Fruit fly (Drosophila melanogaster) whole organism, embryonic: ENCODE results near the gene CG42716.

Experiments used
- Atf-2 ChIP-seq: fragments of 200-800 bp; sonication (Bioruptor generic); optimal IDR thresholded peaks from 2 replicates; lab custom pipeline; 2016; ENCODE audit warnings: missing biosample characterization, missing genetic modification characterization
- Bgb ChIP-seq: fragments of 200-800 bp; sonication (Bioruptor generic); IDR thresholded peaks from 2 replicates; pipeline ENCODE4 v1.3.6; 2022; ENCODE audit warnings: missing biosample characterization, missing genetic modification characterization; ENCODE audit not compliant: partially characterized antibody
- Blimp-1 ChIP-seq: fragments of 200-800 bp; sonication (Bioruptor generic); optimal IDR thresholded peaks from 3 replicates; lab custom pipeline; 2018; ENCODE audit warnings: missing biosample characterization, missing genetic modification characterization, mild to moderate bottlenecking, moderate library complexity, missing genetic modification reagents
- CG10366 ChIP-seq: fragments of 200-800 bp; sonication (Bioruptor generic); IDR thresholded peaks from 2 replicates; pipeline ENCODE4 v1.3.6; 2022; ENCODE audit warnings: missing biosample characterization, missing genetic modification characterization
- CG10654 ChIP-seq: fragments of 200-800 bp; sonication (Bioruptor generic); optimal IDR thresholded peaks from 2 replicates; lab custom pipeline; 2016; ENCODE audit warnings: missing biosample characterization, missing genetic modification characterization
- CG13296 ChIP-seq: fragments of 200-800 bp; sonication (Bioruptor generic); optimal IDR thresholded peaks from 3 replicates; lab custom pipeline; 2018; ENCODE audit warnings: missing biosample characterization, mild to moderate bottlenecking, missing genetic modification characterization
- CG13424 ChIP-seq: fragments of 200-800 bp; sonication (Bioruptor generic); optimal IDR thresholded peaks from 2 replicates; lab custom pipeline; 2019; ENCODE audit warnings: missing biosample characterization, mild to moderate bottlenecking, missing genetic modification characterization, moderate library complexity
- CG13894 ChIP-seq: fragments of 200-800 bp; sonication (Bioruptor generic); optimal IDR thresholded peaks from 3 replicates; lab custom pipeline; 2018; ENCODE audit warnings: missing biosample characterization, mild to moderate bottlenecking, missing genetic modification characterization, moderate library complexity
- CG14050 ChIP-seq: fragments of 200-800 bp; sonication (Bioruptor generic); IDR thresholded peaks from 3 replicates; pipeline ENCODE4 v1.3.6; 2022; ENCODE audit warnings: missing biosample characterization, missing genetic modification characterization
- CG14710 ChIP-seq: fragments of 200-800 bp; sonication (Bioruptor generic); optimal IDR thresholded peaks from 3 replicates; lab custom pipeline; 2019; ENCODE audit warnings: missing biosample characterization, mild to moderate bottlenecking, missing genetic modification characterization, moderate library complexity
- CG14860 ChIP-seq: fragments of 200-800 bp; sonication (Bioruptor generic); IDR thresholded peaks from 3 replicates; pipeline ENCODE4 v1.3.6; 2022; ENCODE audit warnings: missing biosample characterization, missing genetic modification characterization; ENCODE audit not compliant: partially characterized antibody
- CG17385 ChIP-seq: fragments of 200-800 bp; sonication (Bioruptor generic); optimal IDR thresholded peaks from 3 replicates; lab custom pipeline; 2018; ENCODE audit warnings: missing biosample characterization, mild to moderate bottlenecking, missing genetic modification characterization
- CG18262 ChIP-seq: fragments of 200-800 bp; optimal IDR thresholded peaks from 3 replicates; lab custom pipeline; 2019; ENCODE audit warnings: missing biosample characterization, mild to moderate bottlenecking, missing genetic modification characterization, moderate library complexity
- CG18476 ChIP-seq: fragments of 200-800 bp; sonication (Bioruptor generic); optimal IDR thresholded peaks from 2 replicates; lab custom pipeline; 2016; ENCODE audit warnings: missing biosample characterization, mild to moderate bottlenecking, missing genetic modification characterization
- CG18599 ChIP-seq: fragments of 200-800 bp; sonication (Bioruptor generic); optimal IDR thresholded peaks from 3 replicates; lab custom pipeline; 2017; ENCODE audit warnings: missing biosample characterization, missing genetic modification characterization, mild to moderate bottlenecking, moderate library complexity, missing genetic modification reagents
- CG18764 ChIP-seq: fragments of 200-800 bp; sonication (Bioruptor generic); optimal IDR thresholded peaks from 3 replicates; lab custom pipeline; 2016; ENCODE audit warnings: missing biosample characterization, missing genetic modification characterization
- CG2678 ChIP-seq: fragments of 200-800 bp; sonication (Bioruptor generic); optimal IDR thresholded peaks from 3 replicates; lab custom pipeline; 2019; ENCODE audit warnings: missing biosample characterization, mild to moderate bottlenecking, missing genetic modification characterization, moderate library complexity
- CG4617 ChIP-seq: fragments of 200-800 bp; sonication (Bioruptor generic); optimal IDR thresholded peaks from 3 replicates; lab custom pipeline; 2016; ENCODE audit warnings: missing biosample characterization, missing genetic modification characterization, borderline replicate concordance
- CG6683 ChIP-seq: fragments of 200-800 bp; sonication (Bioruptor generic); optimal IDR thresholded peaks from 2 replicates; lab custom pipeline; 2017; ENCODE audit warnings: missing biosample characterization, mild to moderate bottlenecking, missing genetic modification characterization, missing genetic modification reagents
- CG6765 ChIP-seq: fragments of 200-800 bp; sonication (Bioruptor generic); optimal IDR thresholded peaks from 3 replicates; lab custom pipeline; 2017; ENCODE audit warnings: missing biosample characterization, mild to moderate bottlenecking, missing genetic modification characterization
- CG7987 ChIP-seq: fragments of 200-800 bp; sonication (Bioruptor generic); optimal IDR thresholded peaks from 2 replicates; lab custom pipeline; 2018; ENCODE audit warnings: missing biosample characterization, mild to moderate bottlenecking, missing genetic modification characterization, moderate library complexity
- CG8359 ChIP-seq: fragments of 200-800 bp; sonication (Bioruptor generic); optimal IDR thresholded peaks from 2 replicates; lab custom pipeline; 2017; ENCODE audit warnings: missing biosample characterization, mild to moderate bottlenecking, missing genetic modification characterization, borderline replicate concordance
- CG8388 ChIP-seq: fragments of 200-800 bp; sonication (Bioruptor generic); optimal IDR thresholded peaks from 2 replicates; lab custom pipeline; 2019; ENCODE audit warnings: missing biosample characterization, mild to moderate bottlenecking, missing genetic modification characterization, moderate library complexity
- CG9797 ChIP-seq: fragments of 200-800 bp; sonication (Bioruptor generic); optimal IDR thresholded peaks from 3 replicates; lab custom pipeline; 2018; ENCODE audit warnings: missing biosample characterization, mild to moderate bottlenecking, missing genetic modification characterization
- Elba2 ChIP-seq: fragments of 200-800 bp; sonication (Bioruptor generic); optimal IDR thresholded peaks from 3 replicates; lab custom pipeline; 2016; ENCODE audit warnings: missing biosample characterization, missing genetic modification characterization
- Fer3 ChIP-seq: fragments of 200-800 bp; sonication (Bioruptor generic); optimal IDR thresholded peaks from 2 replicates; lab custom pipeline; 2018; ENCODE audit warnings: missing biosample characterization, mild to moderate bottlenecking, missing genetic modification characterization, moderate library complexity
- Gsc ChIP-seq: fragments of 200-800 bp; sonication (Bioruptor generic); IDR thresholded peaks from 2 replicates; pipeline ENCODE4 v1.3.6; 2022; ENCODE audit warnings: missing biosample characterization, missing genetic modification characterization
- Max ChIP-seq: fragments of 200-800 bp; sonication (Bioruptor generic); optimal IDR thresholded peaks from 2 replicates; lab custom pipeline; 2016; ENCODE audit warnings: missing biosample characterization, mild to moderate bottlenecking, missing genetic modification characterization
- Neu2 ChIP-seq: fragments of 200-800 bp; sonication (Bioruptor generic); optimal IDR thresholded peaks from 3 replicates; lab custom pipeline; 2016; ENCODE audit warnings: missing biosample characterization, missing genetic modification characterization, borderline replicate concordance
- Nf-YB ChIP-seq: fragments of 200-800 bp; sonication (Bioruptor generic); optimal IDR thresholded peaks from 3 replicates; lab custom pipeline; 2019; ENCODE audit warnings: missing biosample characterization, mild to moderate bottlenecking, missing genetic modification characterization, moderate library complexity
- amos ChIP-seq: fragments of 200-800 bp; sonication (Bioruptor generic); IDR thresholded peaks from 2 replicates; pipeline ENCODE4 v1.3.6; 2022; ENCODE audit warnings: missing biosample characterization, missing genetic modification characterization; ENCODE audit not compliant: partially characterized antibody
- caup ChIP-seq: fragments of 200-800 bp; sonication (Bioruptor generic); optimal IDR thresholded peaks from 3 replicates; lab custom pipeline; 2017; ENCODE audit warnings: missing biosample characterization, mild to moderate bottlenecking, missing genetic modification characterization, moderate library complexity; ENCODE audit not compliant: severe bottlenecking
- ci ChIP-seq: fragments of 200-800 bp; sonication (Bioruptor generic); IDR thresholded peaks from 3 replicates; pipeline ENCODE4 v1.3.6; 2022; ENCODE audit warnings: missing biosample characterization, missing genetic modification characterization
- danr ChIP-seq: fragments of 200-800 bp; sonication (Bioruptor generic); IDR thresholded peaks from 2 replicates; pipeline ENCODE4 v1.3.6; 2022; ENCODE audit warnings: missing biosample characterization, missing genetic modification characterization
- ftz-f1 ChIP-seq: fragments of 200-800 bp; sonication (Bioruptor generic); optimal IDR thresholded peaks from 2 replicates; lab custom pipeline; 2016; ENCODE audit warnings: missing biosample characterization, missing genetic modification characterization
- grau ChIP-seq: fragments of 200-800 bp; optimal IDR thresholded peaks from 3 replicates; lab custom pipeline; 2019; ENCODE audit warnings: missing biosample characterization, mild to moderate bottlenecking, missing genetic modification characterization, moderate library complexity
- grn ChIP-seq: fragments of 200-800 bp; sonication (Bioruptor generic); optimal IDR thresholded peaks from 3 replicates; lab custom pipeline; 2017; ENCODE audit warnings: missing biosample characterization, missing genetic modification characterization
- gsb-n ChIP-seq: fragments of 200-800 bp; sonication (Bioruptor generic); optimal IDR thresholded peaks from 3 replicates; lab custom pipeline; 2018; ENCODE audit warnings: missing biosample characterization, mild to moderate bottlenecking, missing genetic modification characterization
- inv ChIP-seq: fragments of 200-800 bp; sonication (Bioruptor generic); IDR thresholded peaks from 2 replicates; pipeline ENCODE4 v1.3.6; 2022; ENCODE audit warnings: missing biosample characterization, missing genetic modification characterization; ENCODE audit not compliant: partially characterized antibody
- lilli ChIP-seq: fragments of 200-800 bp; sonication (Bioruptor generic); optimal IDR thresholded peaks from 3 replicates; lab custom pipeline; 2016; ENCODE audit warnings: missing biosample characterization, missing genetic modification characterization
- lola ChIP-seq, 3 experiments: fragments of >200 bp in 2 of 3; fragments of 200-800 bp in 1 of 3; sonication (Bioruptor generic) in 1 of 3; optimal IDR thresholded peaks; 2 replicates each; lab custom pipeline; 2017 to 2019; ENCODE audit warnings: missing biosample characterization in 3 of 3, missing genetic modification characterization in 3 of 3, mild to moderate bottlenecking in 1 of 3, moderate library complexity in 1 of 3
- p53 ChIP-seq: fragments of 200-800 bp; sonication (Bioruptor generic); optimal IDR thresholded peaks from 2 replicates; lab custom pipeline; 2016; ENCODE audit warnings: missing biosample characterization, missing genetic modification characterization
- sc ChIP-seq, 3 experiments: fragments of >200 bp in 2 of 3; fragments of 200-800 bp in 1 of 3; sonication (Bioruptor generic) in 1 of 3; optimal IDR thresholded peaks; 2 replicates in 2 of 3; 3 replicates in 1 of 3; lab custom pipeline; 2017; ENCODE audit warnings: mild to moderate bottlenecking in 1 of 3, missing biosample characterization in 1 of 3, missing genetic modification characterization in 1 of 3, missing genetic modification reagents in 1 of 3
- sd ChIP-seq: fragments of 200-800 bp; sonication (Bioruptor generic); optimal IDR thresholded peaks from 3 replicates; lab custom pipeline; 2018; ENCODE audit warnings: missing biosample characterization, mild to moderate bottlenecking, missing genetic modification characterization, moderate library complexity
- shn ChIP-seq: fragments of 200-800 bp; sonication (Bioruptor generic); optimal IDR thresholded peaks from 3 replicates; lab custom pipeline; 2016; ENCODE audit warnings: missing biosample characterization, missing genetic modification characterization
- tio ChIP-seq: fragments of 200-800 bp; sonication (Bioruptor generic); optimal IDR thresholded peaks from 2 replicates; lab custom pipeline; 2017; ENCODE audit warnings: missing biosample characterization, missing genetic modification characterization, inconsistent platforms
- wdn ChIP-seq: fragments of 200-800 bp; sonication (Bioruptor generic); IDR thresholded peaks from 2 replicates; pipeline ENCODE4 v1.3.6; 2022; ENCODE audit warnings: missing biosample characterization, missing genetic modification characterization

CG42716 gene

DNA sequence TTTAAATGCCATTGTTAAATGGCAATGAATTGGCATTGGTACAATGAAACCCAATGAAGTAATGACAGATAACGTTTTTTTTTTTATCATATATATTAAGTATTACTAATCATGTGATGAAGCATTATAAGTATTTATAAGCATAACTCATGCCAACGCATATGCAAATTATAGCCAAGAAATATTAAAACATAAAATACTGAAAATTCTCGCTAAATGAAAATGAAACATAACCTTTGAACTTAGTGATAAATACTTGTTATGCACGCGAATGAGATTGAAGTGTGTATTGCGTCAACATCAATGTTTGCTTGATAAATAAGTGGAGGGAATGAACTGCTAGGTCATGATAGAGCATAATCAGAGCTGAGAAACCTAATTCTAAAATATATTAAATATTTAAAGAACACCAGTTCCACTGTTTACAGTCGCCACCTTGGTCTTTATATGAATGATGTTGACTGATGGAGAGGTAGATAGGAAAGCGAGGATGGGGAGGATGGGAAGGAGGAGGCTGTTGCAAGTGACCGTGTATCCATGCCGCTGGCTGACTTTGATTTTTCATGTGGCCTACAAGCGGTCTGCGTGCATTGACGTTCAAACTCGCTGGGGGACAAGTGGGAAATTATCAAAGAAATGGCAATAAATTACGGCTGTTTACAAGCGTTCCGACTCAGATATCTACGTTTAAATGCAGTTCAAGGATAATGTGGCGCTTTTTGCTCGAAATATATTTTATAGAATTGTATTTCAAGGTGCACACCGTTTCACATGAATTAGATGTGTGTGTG is 22.7 kb downstream of the CG42716 start (continued):
- TF ChIP-seq Neu2: no peak
- no peak for TF ChIP-seq CG13296 (GFP tag; lab: Kevin White, UChicago)
- peak; percentile 32 for TF ChIP-seq CG2678 (tag; lab: Kevin White, UChicago)
- no peak for TF ChIP-seq Fer3 (tag; lab: Kevin White, UChicago)
- TF ChIP-seq grau (tag; lab: Kevin White, UChicago): no peak
- no peak for TF ChIP-seq ci (GFP tag; lab: Robert Waterston, UW)
- peak; percentile 61 for TF ChIP-seq Blimp-1 (GFP tag; lab: Kevin White, UChicago)
- no peak for TF ChIP-seq amos (GFP tag; lab: Robert Waterston, UW)
- TF ChIP-seq CG14050 (GFP tag; lab: Robert Waterston, UW): no peak
- no peak for TF ChIP-seq p53 (GFP tag; lab: Kevin White, UChicago)
- TF ChIP-seq Nf-YB (GFP tag; lab: Kevin White, UChicago): no peak
- TF ChIP-seq ftz-f1 (GFP tag; lab: Kevin White, UChicago): peak; percentile 74
- TF ChIP-seq CG18764 (GFP tag; lab: Kevin White, UChicago): peak; percentile 25
- TF ChIP-seq inv (GFP tag; lab: Robert Waterston, UW): no peak
- TF ChIP-seq CG14860 (GFP tag; lab: Robert Waterston, UW): no peak
- no peak for TF ChIP-seq CG10366
- no peak for TF ChIP-seq CG9797
- no peak for TF ChIP-seq lilli (GFP tag; lab: Kevin White, UChicago)
- TF ChIP-seq CG6683: no peak
- TF ChIP-seq CG8359 (GFP tag; lab: Kevin White, UChicago): peak; percentile 48
- peak; percentile 22 for TF ChIP-seq sd (tag; lab: Kevin White, UChicago)
- no peak for TF ChIP-seq CG4617
- no peak for TF ChIP-seq CG10654 (GFP tag; lab: Kevin White, UChicago)
- TF ChIP-seq CG18476 (GFP tag; lab: Kevin White, UChicago): peak; percentile 11
- no peak for TF ChIP-seq CG6765 (GFP tag; lab: Kevin White, UChicago)
- TF ChIP-seq CG13894: no peak
- TF ChIP-seq Atf-2: no peak
- no peak for TF ChIP-seq danr (GFP tag; lab: Robert Waterston, UW)
- TF ChIP-seq Elba2 (GFP tag; lab: Kevin White, UChicago): no peak
- no peak for TF ChIP-seq CG18599
- no peak for TF ChIP-seq Bgb (GFP tag; lab: Robert Waterston, UW)
- peak; percentile 43 for TF ChIP-seq CG18262 (tag; lab: Kevin White, UChicago)
- no peak for TF ChIP-seq CG8388
- TF ChIP-seq CG13424: no peak
- TF ChIP-seq tio (GFP tag; lab: Kevin White, UChicago): peak; percentile 0
- peak in 1 of 3 experiments; percentile 24 for TF ChIP-seq lola (GFP tag; optimal IDR thresholded peaks at IDR 0.05; lab: Kevin White, UChicago)
- TF ChIP-seq CG17385 (GFP tag; lab: Kevin White, UChicago): no peak
- TF ChIP-seq gsb-n (tag; lab: Kevin White, UChicago): peak; percentile 35
- no peak for TF ChIP-seq grn (GFP tag; lab: Kevin White, UChicago)
- no peak for TF ChIP-seq shn
- TF ChIP-seq CG7987 (GFP tag; lab: Kevin White, UChicago): peak; percentile 10
- TF ChIP-seq Gsc: no peak
- TF ChIP-seq CG14710 (tag; lab: Kevin White, UChicago): peak; percentile 54
- TF ChIP-seq wdn (GFP tag; lab: Robert Waterston, UW): no peak
- no peak for TF ChIP-seq Max (GFP tag; lab: Kevin White, UChicago)
- TF ChIP-seq caup (GFP tag; lab: Kevin White, UChicago): no peak
- TF ChIP-seq sc (optimal IDR thresholded peaks at IDR 0.05; lab: Kevin White, UChicago): no peak
- peak; percentile 53 for TF ChIP-seq sc (GFP tag; optimal IDR thresholded peaks at IDR 0.05; lab: Kevin White, UChicago)
